Worm (Caenorhabditis elegans) whole organism, early embryonic: Measurements from ENCODE around the gene cox-5A.

Experiments used
- B0310.2 ChIP-seq: sonication (generic microtip); optimal IDR thresholded peaks from 2 replicates; lab custom pipeline; 2016; ENCODE audit warnings: mild to moderate bottlenecking, missing genetic modification characterization, missing compliant biosample characterization
- F13C5.2 ChIP-seq: sonication (generic microtip); optimal IDR thresholded peaks from 2 replicates; lab custom pipeline; 2017; ENCODE audit warnings: mild to moderate bottlenecking, missing genetic modification characterization, inconsistent platforms, missing compliant biosample characterization
- ama-1 ChIP-seq: fragments of 150-350 bp; optimal IDR thresholded peaks from 2 replicates; lab custom pipeline; 2014
- ceh-13 ChIP-seq: fragments of 200-800 bp; sonication (Bioruptor generic); optimal IDR thresholded peaks from 2 replicates; lab custom pipeline; 2018; ENCODE audit warnings: mild to moderate bottlenecking, missing genetic modification characterization, missing compliant biosample characterization
- ceh-36 ChIP-seq: sonication (generic microtip); optimal IDR thresholded peaks from 2 replicates; lab custom pipeline; 2016; ENCODE audit warnings: missing genetic modification characterization, inconsistent platforms, missing compliant biosample characterization
- ets-7 ChIP-seq: sonication (generic microtip); optimal IDR thresholded peaks from 2 replicates; lab custom pipeline; 2016; ENCODE audit warnings: missing genotype, missing genetic modification characterization, missing compliant biosample characterization
- flt-1 ChIP-seq: fragments of 200-800 bp; sonication (Bioruptor generic); IDR thresholded peaks from 2 replicates; pipeline ENCODE4 v1.3.6; 2022; ENCODE audit warnings: missing genetic modification characterization, missing compliant biosample characterization
- hmbx-1 ChIP-seq: sonication (generic microtip); optimal IDR thresholded peaks from 2 replicates; lab custom pipeline; 2016; ENCODE audit warnings: mild to moderate bottlenecking, missing genetic modification characterization, missing compliant biosample characterization
- hmg-4 ChIP-seq: fragments of 200-800 bp; sonication (Bioruptor generic); optimal IDR thresholded peaks from 2 replicates; lab custom pipeline; 2018; ENCODE audit warnings: mild to moderate bottlenecking, missing genetic modification characterization, missing compliant biosample characterization
- scrt-1 ChIP-seq: fragments of 200-800 bp; sonication (Bioruptor generic); IDR thresholded peaks from 2 replicates; pipeline ENCODE4 v1.3.6; 2022; ENCODE audit warnings: missing genetic modification characterization, missing compliant biosample characterization
- sea-1 ChIP-seq: fragments of 200-800 bp; sonication (Bioruptor generic); conservative IDR thresholded peaks from 2 replicates; pipeline ENCODE4 v1.3.6; 2022; ENCODE audit warnings: missing genetic modification characterization, missing compliant biosample characterization
- tra-4 ChIP-seq: sonication (generic microtip); optimal IDR thresholded peaks from 2 replicates; lab custom pipeline; 2017; ENCODE audit warnings: missing genetic modification characterization, missing compliant biosample characterization

ce11 chrIII:12904052-12904451, 1.2 kb upstream of the cox-5A start:
- TF ChIP-seq hmg-4 (GFP tag; lab: Kevin White, UChicago) (no peak), B0310.2 (no peak), flt-1 (GFP tag; lab: Robert Waterston, UW) (no peak), sea-1 (no peak), ceh-13 (GFP tag; lab: Kevin White, UChicago) (no peak), tra-4 (no peak), ama-1 (lab: Kevin White, UChicago) (no peak), scrt-1 (GFP tag; lab: Robert Waterston, UW) (no peak), F13C5.2 (tag; lab: Kevin White, UChicago) (no peak), ets-7 (tag; lab: Kevin White, UChicago) (no peak), ceh-36 (tag; lab: Kevin White, UChicago) (no peak), hmbx-1 (tag; lab: Kevin White, UChicago) (no peak)
